Fruit fly (Drosophila melanogaster) whole organism, embryonic: ENCODE data around the gene CG44094.

ENCODE experiments used
- Ada2b ChIP-seq: fragments of 200-800 bp; sonication (Bioruptor generic); IDR thresholded peaks from 2 replicates; pipeline ENCODE4 v1.3.6; 2022; ENCODE audit warnings: missing biosample characterization, missing genetic modification characterization
- Atf-2 ChIP-seq: fragments of 200-800 bp; sonication (Bioruptor generic); optimal IDR thresholded peaks from 2 replicates; lab custom pipeline; 2016; ENCODE audit warnings: missing biosample characterization, missing genetic modification characterization
- Blimp-1 ChIP-seq: fragments of 200-800 bp; sonication (Bioruptor generic); optimal IDR thresholded peaks from 3 replicates; lab custom pipeline; 2018; ENCODE audit warnings: missing biosample characterization, missing genetic modification characterization, mild to moderate bottlenecking, moderate library complexity, missing genetic modification reagents
- CG10274 ChIP-seq: fragments of 200-800 bp; sonication (Bioruptor generic); optimal IDR thresholded peaks from 3 replicates; lab custom pipeline; 2017; ENCODE audit warnings: missing biosample characterization, mild to moderate bottlenecking, missing genetic modification characterization
- CG14014 ChIP-seq: fragments of 200-800 bp; sonication (Bioruptor generic); IDR thresholded peaks from 2 replicates; pipeline ENCODE4 v1.3.6; 2022; ENCODE audit warnings: missing biosample characterization, missing genetic modification characterization
- CG14860 ChIP-seq: fragments of 200-800 bp; sonication (Bioruptor generic); IDR thresholded peaks from 3 replicates; pipeline ENCODE4 v1.3.6; 2022; ENCODE audit warnings: missing biosample characterization, missing genetic modification characterization; ENCODE audit not compliant: partially characterized antibody
- CG15269 ChIP-seq: fragments of 200-800 bp; sonication (Bioruptor generic); optimal IDR thresholded peaks from 2 replicates; lab custom pipeline; 2018; ENCODE audit warnings: missing biosample characterization, mild to moderate bottlenecking, missing genetic modification characterization, moderate library complexity
- CG17568 ChIP-seq: fragments of 200-800 bp; sonication (Bioruptor generic); optimal IDR thresholded peaks from 2 replicates; lab custom pipeline; 2018; ENCODE audit warnings: missing biosample characterization, mild to moderate bottlenecking, missing genetic modification characterization, moderate library complexity
- CG17829 ChIP-seq: fragments of 200-800 bp; optimal IDR thresholded peaks from 2 replicates; lab custom pipeline; 2019; ENCODE audit warnings: missing biosample characterization, mild to moderate bottlenecking, missing genetic modification characterization, moderate library complexity
- CG18011 ChIP-seq: fragments of 200-800 bp; sonication (Bioruptor generic); optimal IDR thresholded peaks from 2 replicates; lab custom pipeline; 2017; ENCODE audit warnings: missing biosample characterization, missing genetic modification characterization, mild to moderate bottlenecking, moderate library complexity, missing genotype
- CG3163 ChIP-seq: fragments of 200-800 bp; sonication (Bioruptor generic); optimal IDR thresholded peaks from 3 replicates; lab custom pipeline; 2016; ENCODE audit warnings: missing biosample characterization, missing genetic modification characterization
- CG32532 ChIP-seq: fragments of 200-800 bp; sonication (Bioruptor generic); IDR thresholded peaks from 2 replicates; pipeline ENCODE4 v1.3.6; 2022; ENCODE audit warnings: missing biosample characterization, missing genetic modification characterization
- CG3281 ChIP-seq: fragments of 200-800 bp; sonication (Bioruptor generic); optimal IDR thresholded peaks from 3 replicates; lab custom pipeline; 2017; ENCODE audit warnings: missing biosample characterization, mild to moderate bottlenecking, missing genetic modification characterization
- CG3838 ChIP-seq: fragments of 200-800 bp; sonication (Bioruptor generic); optimal IDR thresholded peaks from 3 replicates; lab custom pipeline; 2016; ENCODE audit warnings: missing biosample characterization, missing genetic modification characterization
- CG42726 ChIP-seq: fragments of 200-800 bp; sonication (Bioruptor generic); IDR thresholded peaks from 2 replicates; pipeline ENCODE4 v1.3.6; 2022; ENCODE audit warnings: missing biosample characterization, missing genetic modification characterization; ENCODE audit not compliant: partially characterized antibody
- CG4282 ChIP-seq: fragments of 200-800 bp; sonication (Bioruptor generic); optimal IDR thresholded peaks from 2 replicates; lab custom pipeline; 2016; ENCODE audit warnings: missing biosample characterization, missing genetic modification characterization
- CG6765 ChIP-seq: fragments of 200-800 bp; sonication (Bioruptor generic); optimal IDR thresholded peaks from 3 replicates; lab custom pipeline; 2017; ENCODE audit warnings: missing biosample characterization, mild to moderate bottlenecking, missing genetic modification characterization
- CG6813 ChIP-seq: fragments of 200-800 bp; sonication (Bioruptor generic); optimal IDR thresholded peaks from 2 replicates; lab custom pipeline; 2017; ENCODE audit warnings: missing biosample characterization, missing genetic modification characterization, mild to moderate bottlenecking, moderate library complexity, missing genetic modification reagents
- CG7271 ChIP-seq: fragments of 200-800 bp; sonication (Bioruptor generic); optimal IDR thresholded peaks from 2 replicates; lab custom pipeline; 2018; ENCODE audit warnings: missing biosample characterization, mild to moderate bottlenecking, missing genetic modification characterization, moderate library complexity
- CG7928 ChIP-seq: fragments of 200-800 bp; sonication (Bioruptor generic); optimal IDR thresholded peaks from 2 replicates; lab custom pipeline; 2017; ENCODE audit warnings: missing biosample characterization, mild to moderate bottlenecking, missing genetic modification characterization
- CG8089 ChIP-seq: fragments of 200-800 bp; sonication (Bioruptor generic); optimal IDR thresholded peaks from 3 replicates; lab custom pipeline; 2016; ENCODE audit warnings: missing biosample characterization, missing genetic modification characterization
- CHES-1-like ChIP-seq: fragments of 200-800 bp; sonication (Bioruptor generic); optimal IDR thresholded peaks from 2 replicates; lab custom pipeline; 2016; ENCODE audit warnings: missing biosample characterization, missing genetic modification characterization
- Eip74EF ChIP-seq, 2 experiments: fragments of 200-800 bp in 1 of 2; fragments of >200 bp in 1 of 2; sonication (Bioruptor generic) in 1 of 2; optimal IDR thresholded peaks; 2 replicates each; lab custom pipeline; 2017 to 2019; ENCODE audit warnings: missing biosample characterization in 2 of 2, missing genetic modification characterization in 2 of 2, mild to moderate bottlenecking in 1 of 2, moderate library complexity in 1 of 2
- Hand ChIP-seq: fragments of 200-800 bp; sonication (Bioruptor generic); optimal IDR thresholded peaks from 2 replicates; lab custom pipeline; 2017; ENCODE audit warnings: mild to moderate bottlenecking, missing biosample characterization, missing genetic modification reagents, missing genetic modification characterization
- Hmx ChIP-seq: fragments of 200-800 bp; sonication (Bioruptor generic); optimal IDR thresholded peaks from 2 replicates; lab custom pipeline; 2016; ENCODE audit warnings: missing biosample characterization, missing genetic modification characterization
- Mrtf ChIP-seq: fragments of 200-800 bp; sonication (Bioruptor generic); IDR thresholded peaks from 3 replicates; pipeline ENCODE4 v1.3.6; 2022; ENCODE audit warnings: missing biosample characterization, missing genetic modification characterization
- Ravus ChIP-seq: fragments of 200-800 bp; sonication (Bioruptor generic); IDR thresholded peaks from 2 replicates; pipeline ENCODE4 v1.3.6; 2022; ENCODE audit warnings: missing biosample characterization, missing genetic modification characterization
- Scr ChIP-seq: fragments of 200-800 bp; sonication (Bioruptor generic); IDR thresholded peaks from 2 replicates; pipeline ENCODE4 v1.3.6; 2022; ENCODE audit warnings: missing biosample characterization, missing genetic modification characterization; ENCODE audit not compliant: partially characterized antibody
- Sin3A ChIP-seq: fragments of >200 bp; optimal IDR thresholded peaks from 2 replicates; lab custom pipeline; 2018
- Sox100B ChIP-seq: fragments of 200-800 bp; sonication (Bioruptor generic); optimal IDR thresholded peaks from 3 replicates; lab custom pipeline; 2018; ENCODE audit warnings: missing biosample characterization, mild to moderate bottlenecking, missing genetic modification characterization
- Stat92E ChIP-seq, 3 experiments: fragments of >200 bp in 2 of 3; fragments of 200-800 bp in 1 of 3; sonication (Bioruptor generic) in 1 of 3; optimal IDR thresholded peaks; 2 replicates each; lab custom pipeline; 2017 to 2019; ENCODE audit warnings: missing biosample characterization in 3 of 3, missing genetic modification characterization in 3 of 3, mild to moderate bottlenecking in 1 of 3, moderate library complexity in 1 of 3
- Vsx1 ChIP-seq: fragments of 200-800 bp; sonication (Bioruptor generic); optimal IDR thresholded peaks from 2 replicates; lab custom pipeline; 2017; ENCODE audit warnings: missing biosample characterization, mild to moderate bottlenecking, missing genetic modification characterization, missing genetic modification reagents
- cato ChIP-seq: fragments of 200-800 bp; sonication (Bioruptor generic); optimal IDR thresholded peaks from 2 replicates; lab custom pipeline; 2016; ENCODE audit warnings: missing biosample characterization, missing genetic modification characterization, borderline replicate concordance
- ewg ChIP-seq: fragments of 200-800 bp; sonication (Bioruptor generic); optimal IDR thresholded peaks from 3 replicates; lab custom pipeline; 2017; ENCODE audit warnings: mild to moderate bottlenecking, missing biosample characterization, missing genetic modification reagents, missing genetic modification characterization
- inv ChIP-seq: fragments of 200-800 bp; sonication (Bioruptor generic); IDR thresholded peaks from 2 replicates; pipeline ENCODE4 v1.3.6; 2022; ENCODE audit warnings: missing biosample characterization, missing genetic modification characterization; ENCODE audit not compliant: partially characterized antibody
- nau ChIP-seq: fragments of 200-800 bp; sonication (Bioruptor generic); optimal IDR thresholded peaks from 3 replicates; lab custom pipeline; 2017; ENCODE audit warnings: missing biosample characterization, mild to moderate bottlenecking, missing genetic modification characterization, missing genetic modification reagents
- nerfin-2 ChIP-seq: fragments of 200-800 bp; sonication (Bioruptor generic); IDR thresholded peaks from 2 replicates; pipeline ENCODE4 v1.3.6; 2022; ENCODE audit warnings: missing biosample characterization, missing genetic modification characterization; ENCODE audit not compliant: partially characterized antibody
- nmo ChIP-seq: fragments of 200-800 bp; sonication (Bioruptor generic); optimal IDR thresholded peaks from 2 replicates; lab custom pipeline; 2018; ENCODE audit warnings: missing biosample characterization, mild to moderate bottlenecking, missing genetic modification characterization, moderate library complexity
- nom ChIP-seq: fragments of 200-800 bp; sonication (Bioruptor generic); optimal IDR thresholded peaks from 2 replicates; lab custom pipeline; 2017; ENCODE audit warnings: missing biosample characterization, missing genetic modification characterization, mild to moderate bottlenecking, moderate library complexity, missing genetic modification reagents
- pb ChIP-seq: fragments of 200-800 bp; sonication (Bioruptor generic); optimal IDR thresholded peaks from 3 replicates; lab custom pipeline; 2016; ENCODE audit warnings: missing biosample characterization, missing genetic modification characterization
- pum ChIP-seq: fragments of 200-800 bp; sonication (Bioruptor generic); optimal IDR thresholded peaks from 2 replicates; lab custom pipeline; 2016; ENCODE audit warnings: missing biosample characterization, missing genetic modification characterization
- sr ChIP-seq: fragments of 200-800 bp; sonication (Bioruptor generic); IDR thresholded peaks from 3 replicates; pipeline ENCODE4 v1.3.6; 2022; ENCODE audit warnings: missing biosample characterization, missing genetic modification characterization
- stc ChIP-seq: fragments of 200-800 bp; sonication (Bioruptor generic); IDR thresholded peaks from 2 replicates; pipeline ENCODE4 v1.3.6; 2022; ENCODE audit warnings: missing biosample characterization, missing genetic modification characterization
- sug ChIP-seq: fragments of 200-800 bp; optimal IDR thresholded peaks from 2 replicates; lab custom pipeline; 2019; ENCODE audit warnings: missing biosample characterization, mild to moderate bottlenecking, missing genetic modification characterization, moderate library complexity
- tin ChIP-seq: fragments of 200-800 bp; sonication (Bioruptor generic); optimal IDR thresholded peaks from 3 replicates; lab custom pipeline; 2016; ENCODE audit warnings: missing biosample characterization, missing genetic modification characterization
- tup ChIP-seq: fragments of 200-800 bp; sonication (Bioruptor generic); optimal IDR thresholded peaks from 2 replicates; lab custom pipeline; 2016; ENCODE audit warnings: missing biosample characterization, mild to moderate bottlenecking, missing genetic modification characterization, moderate library complexity
- zfh1 ChIP-seq: fragments of 200-800 bp; sonication (Bioruptor generic); IDR thresholded peaks from 3 replicates; pipeline ENCODE4 v1.3.6; 2022; ENCODE audit warnings: missing biosample characterization, missing genetic modification characterization

Gene CG44094

DNA sequence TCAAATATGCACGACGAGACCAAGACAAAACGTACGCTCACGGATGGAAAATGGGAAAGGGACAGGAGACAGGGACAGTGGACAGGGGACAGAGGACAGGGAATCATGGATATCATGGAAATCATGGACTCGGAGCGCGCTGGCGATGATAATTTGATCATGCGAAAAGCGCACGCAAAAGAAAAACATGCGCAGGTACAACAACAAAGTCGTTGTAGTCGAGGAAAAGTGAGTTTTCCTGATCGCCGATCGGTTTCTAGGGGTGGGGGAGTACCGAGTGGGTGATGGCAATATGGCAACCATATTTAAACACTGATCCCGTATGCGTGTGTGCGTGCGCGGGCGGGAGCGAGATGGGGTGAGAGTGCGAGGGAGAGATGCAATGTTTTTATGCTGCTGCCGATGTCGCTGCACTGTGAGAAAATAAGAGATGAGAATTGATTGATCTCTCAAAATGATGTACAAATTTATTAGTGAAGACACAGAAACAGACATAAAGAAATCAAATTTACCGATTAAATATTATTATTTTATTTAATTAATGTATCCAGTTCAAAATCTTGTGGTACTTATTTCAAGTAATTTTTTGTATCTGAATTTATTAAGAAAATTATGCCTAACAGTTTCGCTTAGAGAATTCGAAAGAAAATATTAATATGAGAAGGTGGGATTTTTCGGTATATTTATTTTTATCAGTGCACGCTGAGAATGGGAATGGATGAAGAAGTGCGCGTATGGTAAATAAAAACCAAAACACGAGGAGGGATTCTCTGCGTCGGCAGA is 14.5 kb upstream of the CG44094 start (continued):
- TF ChIP-seq ewg (GFP tag; lab: Kevin White, UChicago) (peak; percentile 74), CG3281 (GFP tag; lab: Kevin White, UChicago) (peak; percentile 41), CG17568 (GFP tag; lab: Kevin White, UChicago) (peak; percentile 50), Vsx1 (GFP tag; lab: Kevin White, UChicago) (peak; percentile 74), sug (tag; lab: Kevin White, UChicago) (peak; percentile 41), Eip74EF (GFP tag; optimal IDR thresholded peaks at IDR 0.05; lab: Kevin White, UChicago) (peak in 1 of 2 experiments; percentile 73), pb (GFP tag; lab: Kevin White, UChicago) (no peak), zfh1 (peak; percentile 80; the same call in 2 of the 3 replicates), nerfin-2 (GFP tag; lab: Robert Waterston, UW) (no peak), Mrtf (GFP tag; lab: Robert Waterston, UW) (peak; percentile 41; the same call in 2 of the 3 replicates), Scr (GFP tag; lab: Robert Waterston, UW) (no peak), Hand (GFP tag; lab: Kevin White, UChicago) (peak; percentile 12), stc (peak; percentile 76), Ada2b (GFP tag; lab: Robert Waterston, UW) (peak; percentile 65), Sox100B (GFP tag; lab: Kevin White, UChicago) (peak; percentile 94), CG3163 (GFP tag; lab: Kevin White, UChicago) (no peak), Atf-2 (peak; percentile 45), CG42726 (GFP tag; lab: Robert Waterston, UW) (no peak), CG3838 (GFP tag; lab: Kevin White, UChicago) (no peak), Stat92E (GFP tag; optimal IDR thresholded peaks at IDR 0.05; lab: Kevin White, UChicago) (peak in 1 of 3 experiments; percentile 92), nau (GFP tag; lab: Kevin White, UChicago) (peak; percentile 61), Sin3A (no peak), sr (GFP tag; lab: Robert Waterston, UW) (peak; percentile 53; the same call in 1 of the 3 replicates), CG6765 (GFP tag; lab: Kevin White, UChicago) (no peak), CHES-1-like (GFP tag; lab: Kevin White, UChicago) (no peak), CG32532 (GFP tag; lab: Robert Waterston, UW) (no peak), inv (GFP tag; lab: Robert Waterston, UW) (no peak), cato (GFP tag; lab: Kevin White, UChicago) (peak; percentile 73), CG14860 (no peak), CG18011 (GFP tag; lab: Kevin White, UChicago) (peak; percentile 9), Ravus (GFP tag; lab: Robert Waterston, UW) (no peak), CG17829 (peak; percentile 98), pum (GFP tag; lab: Kevin White, UChicago) (peak; percentile 25), Blimp-1 (GFP tag; lab: Kevin White, UChicago) (peak; percentile 90), tup (no peak), CG10274 (GFP tag; lab: Kevin White, UChicago) (peak; percentile 34), CG14014 (GFP tag; lab: Robert Waterston, UW) (no peak), nmo (GFP tag; lab: Kevin White, UChicago) (peak; percentile 92), CG7928 (GFP tag; lab: Kevin White, UChicago) (no peak), CG7271 (tag; lab: Kevin White, UChicago) (peak; percentile 90), CG8089 (GFP tag; lab: Kevin White, UChicago) (no peak), CG4282 (no peak), Hmx (GFP tag; lab: Kevin White, UChicago) (no peak), tin (peak; percentile 84), CG15269 (peak; percentile 74), nom (GFP tag; lab: Kevin White, UChicago) (peak; percentile 29), CG6813 (GFP tag; lab: Kevin White, UChicago) (peak; percentile 74)
